Fruit fly (Drosophila melanogaster) whole organism, embryonic: ENCODE results near the gene CG31141.
A peak's percentile ranks its signal among the peaks of the same experiment; 100 is the strongest.

ENCODE experiments used
- CG10321 ChIP-seq: fragments of 200-800 bp; sonication (Bioruptor generic); IDR thresholded peaks from 2 replicates; pipeline ENCODE4 v1.3.6; 2022; ENCODE audit warnings: missing biosample characterization, missing genetic modification characterization
- CG11456 ChIP-seq: fragments of 200-800 bp; sonication (Bioruptor generic); IDR thresholded peaks from 3 replicates; pipeline ENCODE4 v1.3.6; 2022; ENCODE audit warnings: missing biosample characterization, missing genetic modification characterization
- CG15601 ChIP-seq: fragments of 200-800 bp; sonication (Bioruptor generic); optimal IDR thresholded peaks from 3 replicates; lab custom pipeline; 2019; ENCODE audit warnings: missing biosample characterization, mild to moderate bottlenecking, missing genetic modification characterization, moderate library complexity
- Doc2 ChIP-seq: fragments of 200-800 bp; sonication (Bioruptor generic); IDR thresholded peaks from 2 replicates; pipeline ENCODE4 v1.3.6; 2022; ENCODE audit warnings: missing biosample characterization, missing genetic modification characterization
- Med ChIP-seq: fragments of 200-800 bp; sonication (Bioruptor generic); peaks from one replicate; lab custom pipeline; 2016; ENCODE audit warnings: missing biosample characterization, missing genetic modification characterization, mild to moderate bottlenecking, inconsistent platforms, moderate library complexity
- Nf-YA ChIP-seq: fragments of 200-800 bp; sonication (Bioruptor generic); IDR thresholded peaks from 2 replicates; pipeline ENCODE4 v1.3.6; 2022; ENCODE audit warnings: missing biosample characterization, missing genetic modification characterization
- crol ChIP-seq: fragments of 200-800 bp; sonication (Bioruptor generic); IDR thresholded peaks from 2 replicates; pipeline ENCODE4 v1.3.6; 2022; ENCODE audit warnings: missing biosample characterization, missing genetic modification characterization
- sna ChIP-seq: fragments of 200-800 bp; sonication (Bioruptor generic); IDR thresholded peaks from 2 replicates; pipeline ENCODE4 v1.3.6; 2022; ENCODE audit warnings: missing biosample characterization, missing genetic modification characterization; ENCODE audit not compliant: partially characterized antibody

CG31141 gene

DNA sequence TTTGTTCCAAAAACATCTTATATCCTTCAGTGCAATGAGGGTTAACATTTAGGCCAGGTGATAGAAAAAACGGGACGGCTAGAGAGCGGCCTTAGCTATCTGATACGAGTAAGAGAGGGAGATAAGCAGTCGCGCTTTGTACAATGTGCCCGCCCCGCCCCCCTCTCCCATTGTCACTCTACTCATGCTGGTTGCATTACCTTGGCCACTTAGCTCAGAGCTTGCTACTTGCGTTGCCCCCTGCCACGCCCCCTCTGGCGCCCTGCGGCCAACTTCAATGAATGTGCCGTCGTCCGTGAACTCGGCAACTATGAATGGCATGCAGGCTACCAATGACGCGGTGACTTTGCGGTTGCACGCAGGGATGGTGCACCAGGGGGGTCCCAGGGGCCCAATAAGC lies 48.7 kb downstream of the CG31141 start:
- TF ChIP-seq Doc2 (GFP tag; lab: Robert Waterston, UW) (0 out of 2 replicates have a peak, but pooled peaks have one; percentile 20), CG10321 (GFP tag; lab: Robert Waterston, UW) (peak; percentile 56), Nf-YA (GFP tag; lab: Robert Waterston, UW) (no peak), sna (GFP tag; lab: Robert Waterston, UW) (no peak), CG15601 (tag; lab: Kevin White, UChicago) (no peak), Med (peak; percentile 56), crol (GFP tag; lab: Robert Waterston, UW) (peak; percentile 68), CG11456 (peak; percentile 62; the same call in 1 of the 3 replicates)
